Worm (Caenorhabditis elegans) whole organism, young adult: ENCODE measurements around the gene T23B7.2.

Experiments
- B0019.2 ChIP-seq: fragments of 200-800 bp; sonication (Bioruptor generic); conservative IDR thresholded peaks from 2 replicates; pipeline ENCODE4 v1.3.6; 2022; ENCODE audit warnings: missing genetic modification reagents, missing genetic modification characterization, missing compliant biosample characterization
- C17E4.6 ChIP-seq: fragments of 200-800 bp; sonication (Bioruptor generic); IDR thresholded peaks from 2 replicates; pipeline ENCODE4 v1.3.6; 2022; ENCODE audit warnings: missing genetic modification reagents, missing genetic modification characterization, missing compliant biosample characterization
- F22D6.2 ChIP-seq: sonication (generic microtip); optimal IDR thresholded peaks from 2 replicates; lab custom pipeline; 2016; ENCODE audit warnings: mild to moderate bottlenecking, missing genetic modification characterization, missing compliant biosample characterization
- F49E8.2 ChIP-seq: sonication (generic microtip); optimal IDR thresholded peaks from 3 replicates; lab custom pipeline; 2017; ENCODE audit warnings: missing genetic modification characterization, mild to moderate bottlenecking, missing compliant biosample characterization, antibody characterized with exemption, moderate library complexity; ENCODE audit not compliant: insufficient read depth
- F55B11.4 ChIP-seq: sonication (generic microtip); optimal IDR thresholded peaks from 2 replicates; lab custom pipeline; 2016; ENCODE audit warnings: missing compliant biosample characterization, missing genetic modification characterization, borderline replicate concordance; ENCODE audit not compliant: insufficient read depth
- F57C9.4 ChIP-seq: sonication (generic microtip); optimal IDR thresholded peaks from 2 replicates; lab custom pipeline; 2017; ENCODE audit warnings: mild to moderate bottlenecking, missing genetic modification characterization, missing compliant biosample characterization
- T26A5.8 ChIP-seq: sonication (generic microtip); optimal IDR thresholded peaks from 2 replicates; lab custom pipeline; 2016; ENCODE audit warnings: missing genetic modification characterization, missing compliant biosample characterization
- Y53F4B.3 ChIP-seq: fragments of 200-800 bp; sonication (Bioruptor generic); IDR thresholded peaks from 2 replicates; pipeline ENCODE4 v1.3.6; 2022; ENCODE audit warnings: missing genetic modification reagents, missing genetic modification characterization, missing compliant biosample characterization
- Y56A3A.18 ChIP-seq: fragments of 200-800 bp; sonication (Bioruptor generic); IDR thresholded peaks from 2 replicates; pipeline ENCODE4 v1.3.6; 2022; ENCODE audit warnings: missing genetic modification reagents, missing genetic modification characterization, missing compliant biosample characterization
- ama-1 ChIP-seq, 3 experiments: fragments of 150-350 bp in 1 of 3; sonication (generic microtip) in 2 of 3; optimal IDR thresholded peaks; 2 replicates each; lab custom pipeline; 2014 to 2018; ENCODE audit warnings: missing biosample characterization in 2 of 3, missing genetic modification characterization in 2 of 3, missing genetic modification reagents in 2 of 3
- atf-7 ChIP-seq: sonication (generic microtip); optimal IDR thresholded peaks from 2 replicates; lab custom pipeline; 2017; ENCODE audit warnings: mild to moderate bottlenecking, missing genetic modification characterization, missing compliant biosample characterization
- athp-1 ChIP-seq: sonication (generic microtip); optimal IDR thresholded peaks from 2 replicates; lab custom pipeline; 2017; ENCODE audit warnings: mild to moderate bottlenecking, missing genetic modification characterization, missing compliant biosample characterization
- bed-1 ChIP-seq: fragments of 200-800 bp; sonication (Bioruptor generic); IDR thresholded peaks from 2 replicates; pipeline ENCODE4 v1.3.6; 2022; ENCODE audit warnings: missing genetic modification reagents, missing genetic modification characterization, missing compliant biosample characterization
- ccch-3 ChIP-seq: fragments of 200-800 bp; sonication (Bioruptor generic); optimal IDR thresholded peaks from 2 replicates; lab custom pipeline; 2018; ENCODE audit warnings: mild to moderate bottlenecking, missing genetic modification characterization, missing compliant biosample characterization
- ceh-100 ChIP-seq: fragments of 200-800 bp; sonication (Bioruptor generic); IDR thresholded peaks from 2 replicates; pipeline ENCODE4 v1.3.6; 2022; ENCODE audit warnings: missing genetic modification reagents, missing genetic modification characterization, missing compliant biosample characterization
- chd-7 ChIP-seq: sonication (generic microtip); optimal IDR thresholded peaks from 2 replicates; lab custom pipeline; 2016; ENCODE audit warnings: mild to moderate bottlenecking, missing genetic modification characterization, moderate library complexity, missing compliant biosample characterization
- dpff-1 ChIP-seq: sonication (generic microtip); optimal IDR thresholded peaks from 2 replicates; lab custom pipeline; 2017; ENCODE audit warnings: mild to moderate bottlenecking, missing genetic modification characterization, missing compliant biosample characterization
- dpl-1 ChIP-seq: fragments of 150-350 bp; optimal IDR thresholded peaks from 2 replicates; lab custom pipeline; 2014; ENCODE audit warnings: missing biosample characterization, missing genetic modification reagents, missing genetic modification characterization
- egrh-3 ChIP-seq: fragments of 200-800 bp; sonication (Bioruptor generic); IDR thresholded peaks from 2 replicates; pipeline ENCODE4 v1.3.6; 2022; ENCODE audit warnings: missing genetic modification reagents, missing genetic modification characterization, missing compliant biosample characterization
- ekl-4 ChIP-seq: fragments of 200-800 bp; sonication (Bioruptor generic); IDR thresholded peaks from 2 replicates; pipeline ENCODE4 v1.3.6; 2022; ENCODE audit warnings: missing genetic modification reagents, missing genetic modification characterization, missing compliant biosample characterization
- hlh-12 ChIP-seq: sonication (generic microtip); optimal IDR thresholded peaks from 2 replicates; lab custom pipeline; 2016; ENCODE audit warnings: missing genetic modification characterization, missing compliant biosample characterization
- hsf-1 ChIP-seq: fragments of 200-800 bp; sonication (Bioruptor generic); IDR thresholded peaks from 2 replicates; pipeline ENCODE4 v1.3.6; 2022; ENCODE audit warnings: missing genetic modification reagents, missing genetic modification characterization, missing compliant biosample characterization
- lin-35 ChIP-seq, 3 experiments: fragments of 150-350 bp in 2 of 3; sonication (generic microtip) in 1 of 3; optimal IDR thresholded peaks; 2 replicates each; lab custom pipeline; 2014 to 2018; ENCODE audit warnings: missing biosample characterization in 3 of 3, missing genetic modification characterization in 3 of 3, missing genetic modification reagents in 3 of 3
- madf-3 ChIP-seq: fragments of 200-800 bp; sonication (Bioruptor generic); IDR thresholded peaks from 2 replicates; pipeline ENCODE4 v1.3.6; 2022; ENCODE audit warnings: missing genetic modification reagents, missing genetic modification characterization, missing compliant biosample characterization
- madf-8 ChIP-seq: fragments of 200-800 bp; sonication (Bioruptor generic); conservative IDR thresholded peaks from 2 replicates; pipeline ENCODE4 v1.3.6; 2022; ENCODE audit warnings: missing genetic modification reagents, missing genetic modification characterization, missing compliant biosample characterization
- nfyb-1 ChIP-seq: fragments of 200-800 bp; sonication (Bioruptor generic); IDR thresholded peaks from 2 replicates; pipeline ENCODE4 v1.3.6; 2022; ENCODE audit warnings: missing genetic modification reagents, missing genetic modification characterization, missing compliant biosample characterization
- nhr-27 ChIP-seq: fragments of 200-800 bp; sonication (Bioruptor generic); optimal IDR thresholded peaks from 2 replicates; lab custom pipeline; 2018; ENCODE audit warnings: mild to moderate bottlenecking, missing genetic modification characterization, moderate library complexity, missing compliant biosample characterization
- pha-4 ChIP-seq: fragments of 150-350 bp; sonication (generic microtip); optimal IDR thresholded peaks from 2 replicates; lab custom pipeline; 2014; ENCODE audit warnings: missing biosample characterization, missing genetic modification reagents, missing genetic modification characterization
- rcor-1 ChIP-seq: fragments of 200-800 bp; sonication (Bioruptor generic); IDR thresholded peaks from 2 replicates; pipeline ENCODE4 v1.3.6; 2022; ENCODE audit warnings: missing genetic modification reagents, missing genetic modification characterization, missing compliant biosample characterization
- snpc-1.3 ChIP-seq: sonication (generic microtip); optimal IDR thresholded peaks from 2 replicates; lab custom pipeline; 2017; ENCODE audit warnings: missing genetic modification characterization, mild to moderate bottlenecking, missing compliant biosample characterization, antibody characterized with exemption, moderate library complexity, missing genotype, missing genetic modification reagents; ENCODE audit not compliant: insufficient read depth
- snpc-4 ChIP-seq, 5 experiments: fragments of 150-350 bp in 1 of 5; sonication (generic microtip) in 4 of 5; optimal IDR thresholded peaks; 2 replicates each; lab custom pipeline; 2014 to 2018; ENCODE audit warnings: missing genetic modification characterization in 5 of 5, missing biosample characterization in 3 of 5, antibody characterized with exemption in 2 of 5, mild to moderate bottlenecking in 2 of 5, missing compliant biosample characterization in 2 of 5, missing genotype in 2 of 5, moderate library complexity in 2 of 5, missing genetic modification reagents in 1 of 5
- unc-62 ChIP-seq: fragments of 150-350 bp; optimal IDR thresholded peaks from 2 replicates; lab custom pipeline; 2014; ENCODE audit warnings: missing biosample characterization, missing genetic modification reagents, missing genetic modification characterization

Gene T23B7.2

DNA sequence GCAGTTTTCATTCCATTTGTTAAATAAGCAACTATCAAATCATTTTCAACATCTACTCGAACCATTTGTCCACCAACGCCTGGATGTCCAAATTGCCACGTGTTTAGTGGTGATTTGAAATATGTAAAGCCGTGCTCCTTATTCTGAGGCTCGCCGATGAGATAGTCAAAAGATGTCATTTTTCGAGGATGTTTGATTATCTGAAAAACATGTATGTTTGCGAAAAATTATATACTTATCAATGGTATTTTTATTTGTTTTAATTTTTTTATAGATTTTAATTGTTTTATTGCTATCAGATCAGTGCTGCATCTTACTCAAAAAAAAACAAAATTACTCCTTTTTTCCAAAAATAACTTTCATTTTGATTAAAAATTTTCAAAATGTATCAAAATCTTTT is 23.3 kb downstream of the T23B7.2 start:
- TF ChIP-seq ekl-4 (GFP tag; lab: Robert Waterston, UW): no peak
- TF ChIP-seq unc-62: no peak
- TF ChIP-seq chd-7 (tag; lab: Kevin White, UChicago): no peak
- TF ChIP-seq ccch-3 (GFP tag; lab: Kevin White, UChicago): no peak
- no peak for TF ChIP-seq atf-7
- no peak for TF ChIP-seq C17E4.6 (GFP tag; lab: Robert Waterston, UW)
- TF ChIP-seq pha-4 (tag; lab: Kevin White, UChicago): no peak
- TF ChIP-seq madf-8: no peak
- no peak for TF ChIP-seq ama-1 (optimal IDR thresholded peaks at IDR 0.05; lab: Kevin White, UChicago)
- no peak for TF ChIP-seq ama-1 (GFP tag; optimal IDR thresholded peaks at IDR 0.05; lab: Kevin White, UChicago)

ce11 chrII:4815356-4815755 is 26.7 kb downstream of the T23B7.2 start:
- TF ChIP-seq C17E4.6 (GFP tag; lab: Robert Waterston, UW) (no peak), ekl-4 (GFP tag; lab: Robert Waterston, UW) (no peak), nhr-27 (no peak), athp-1 (tag; lab: Kevin White, UChicago) (no peak), nfyb-1 (GFP tag; lab: Robert Waterston, UW) (no peak), ceh-100 (GFP tag; lab: Robert Waterston, UW) (no peak), T26A5.8 (tag; lab: Kevin White, UChicago) (no peak), lin-35 (GFP tag; optimal IDR thresholded peaks at IDR 0.05; lab: Kevin White, UChicago) (no peak), rcor-1 (GFP tag; lab: Robert Waterston, UW) (no peak), Y56A3A.18 (no peak), madf-3 (GFP tag; lab: Robert Waterston, UW) (no peak)

DNA sequence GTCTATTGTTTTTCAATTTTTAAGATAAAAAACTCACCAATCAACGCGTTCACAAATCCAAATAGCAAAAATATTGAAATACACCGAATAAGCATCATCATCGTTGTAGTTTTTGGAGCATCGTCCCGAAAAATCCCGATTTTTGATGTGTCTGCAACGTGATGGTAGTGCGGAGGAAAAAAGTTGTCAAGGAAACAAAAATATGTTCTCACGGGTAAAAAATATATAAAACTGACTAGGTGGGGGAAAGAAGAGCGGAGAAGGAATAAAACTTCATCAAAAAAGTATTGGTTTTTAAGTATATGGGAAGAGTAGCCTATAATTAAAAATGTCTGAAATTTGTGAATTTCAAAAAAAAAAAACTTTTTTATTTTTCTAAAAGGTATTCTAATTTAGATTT is 30.1 kb downstream of the T23B7.2 start, which contains the start of gene rig-6:
Gene rig-6, minus strand, starts transcription at position 101 of the 400 bp plus-strand sequence.
- TF ChIP-seq B0019.2 (GFP tag; lab: Robert Waterston, UW) (no peak), dpff-1 (no peak), egrh-3 (GFP tag; lab: Robert Waterston, UW) (no peak)

ce11 chrII:4806726-4807125 is 35.3 kb downstream of the T23B7.2 start:
- TF ChIP-seq nhr-27: no peak

- TF ChIP-seq athp-1 (tag; lab: Kevin White, UChicago): no peak
- no peak for TF ChIP-seq F22D6.2 (tag; lab: Kevin White, UChicago)
- TF ChIP-seq Y53F4B.3: no peak
- TF ChIP-seq unc-62: no peak
- TF ChIP-seq F57C9.4 (tag; lab: Kevin White, UChicago): no peak
- no peak for TF ChIP-seq dpl-1 (GFP tag; lab: Kevin White, UChicago)
- no peak for TF ChIP-seq snpc-1.3 (tag; lab: Kevin White, UChicago)
- no peak for TF ChIP-seq hsf-1 (GFP tag; lab: Robert Waterston, UW)
- no peak for TF ChIP-seq bed-1 (GFP tag; lab: Robert Waterston, UW)
- TF ChIP-seq snpc-4 (GFP tag; optimal IDR thresholded peaks at IDR 0.05; lab: Kevin White, UChicago): no peak
- no peak for TF ChIP-seq snpc-4 (tag; optimal IDR thresholded peaks at IDR 0.05; lab: Kevin White, UChicago)
- no peak for TF ChIP-seq F55B11.4 (tag; lab: Kevin White, UChicago)
- no peak for TF ChIP-seq Y56A3A.18
- TF ChIP-seq egrh-3 (GFP tag; lab: Robert Waterston, UW): no peak
- TF ChIP-seq F49E8.2 (tag; lab: Kevin White, UChicago): no peak
- no peak for TF ChIP-seq hlh-12 (tag; lab: Kevin White, UChicago)
- no peak for TF ChIP-seq pha-4 (tag; lab: Kevin White, UChicago)
These were observed 35.8 kb downstream of the T23B7.2 start for ce11 chrII:4806261-4806660.
